3 fruit fly cellular contexts compared by ENCODE assay signal in the genomic region with DNA sequence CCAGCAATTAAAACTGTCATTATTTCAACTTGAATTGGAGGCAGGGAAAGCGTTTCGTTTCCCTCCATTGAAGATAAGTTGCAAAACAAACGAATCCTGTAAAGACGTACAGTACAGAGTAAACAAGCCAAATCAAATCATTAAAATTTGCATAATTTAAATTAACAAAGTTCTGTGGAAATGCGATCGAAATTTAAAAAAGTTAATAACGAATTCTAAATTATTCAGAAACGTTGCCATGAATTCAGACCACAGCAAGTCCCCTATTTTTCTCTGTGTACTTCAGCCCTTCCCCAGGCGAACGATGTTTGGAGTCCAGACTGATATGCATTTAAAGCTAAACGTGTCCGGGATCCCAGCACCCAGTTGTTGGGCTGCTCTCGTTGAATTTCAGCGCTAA.
A peak's percentile ranks its signal among the peaks of the same experiment; 100 is the strongest.
TF ChIP-seq lines count a peak whose summit lies in the region.

No protein-coding gene starts in this region.

TF ChIP-seq in whole organism, prepupa, 60 proteins besides CTCF, POLR2A, EP300 and RAD21 (continues in another document):
- TF ChIP-seq Eip78C (GFP tag; lab: Kevin White, UChicago) (peak; percentile 78), cyc (GFP tag; optimal IDR thresholded peaks at IDR 0.05; lab: Kevin White, UChicago) (peak; percentile 34), CG10669 (GFP tag; optimal IDR thresholded peaks at IDR 0.05; lab: Kevin White, UChicago) (peak; percentile 19), net (GFP tag; optimal IDR thresholded peaks at IDR 0.05; lab: Kevin White, UChicago) (peak; percentile 6), svp (GFP tag; lab: Kevin White, UChicago) (peak; percentile 84), CG3032 (tag; optimal IDR thresholded peaks at IDR 0.05; lab: Kevin White, UChicago) (no peak), Hr39 (GFP tag; optimal IDR thresholded peaks at IDR 0.05; lab: Kevin White, UChicago) (peak; percentile 50), Gug (GFP tag; IDR thresholded peaks at IDR 0.05; lab: Robert Waterston, UW) (no peak), pdm3 (GFP tag; optimal IDR thresholded peaks at IDR 0.05; lab: Kevin White, UChicago) (peak; percentile 6), Eip75B (GFP tag; optimal IDR thresholded peaks at IDR 0.05; lab: Kevin White, UChicago) (peak; percentile 28), achi (GFP tag; optimal IDR thresholded peaks at IDR 0.05; lab: Kevin White, UChicago) (peak; percentile 15), Ets21C (GFP tag; optimal IDR thresholded peaks at IDR 0.05; lab: Kevin White, UChicago) (peak; percentile 5), dac (GFP tag; optimal IDR thresholded peaks at IDR 0.05; lab: Kevin White, UChicago) (no peak), CG31627 (GFP tag; optimal IDR thresholded peaks at IDR 0.05; lab: Kevin White, UChicago) (peak; percentile 56), OdsH (GFP tag; optimal IDR thresholded peaks at IDR 0.05; lab: Kevin White, UChicago) (peak; percentile 34), Met (GFP tag; optimal IDR thresholded peaks at IDR 0.05; lab: Kevin White, UChicago) (peak; percentile 49), CG4318 (GFP tag; optimal IDR thresholded peaks at IDR 0.05; lab: Kevin White, UChicago) (no peak), Eip93F (GFP tag; optimal IDR thresholded peaks at IDR 0.05; lab: Kevin White, UChicago) (no peak), lz (GFP tag; optimal IDR thresholded peaks at IDR 0.05; lab: Kevin White, UChicago) (peak; percentile 31), esn (GFP tag; optimal IDR thresholded peaks at IDR 0.05; lab: Kevin White, UChicago) (peak; percentile 66), Ets96B (tag; optimal IDR thresholded peaks at IDR 0.05; lab: Kevin White, UChicago) (peak; percentile 15), CG16779 (tag; optimal IDR thresholded peaks at IDR 0.05; lab: Kevin White, UChicago) (no peak), CG6792 (GFP tag; optimal IDR thresholded peaks at IDR 0.05; lab: Kevin White, UChicago) (peak; percentile 19), CG6808 (GFP tag; optimal IDR thresholded peaks at IDR 0.05; lab: Kevin White, UChicago) (no peak), fd59A (GFP tag; optimal IDR thresholded peaks at IDR 0.05; lab: Kevin White, UChicago) (no peak), spab (GFP tag; optimal IDR thresholded peaks at IDR 0.05; lab: Kevin White, UChicago) (no peak), CG9139 (GFP tag; optimal IDR thresholded peaks at IDR 0.05; lab: Kevin White, UChicago) (no peak), CG34406 (GFP tag; optimal IDR thresholded peaks at IDR 0.05; lab: Kevin White, UChicago) (peak; percentile 15), Smox (GFP tag; optimal IDR thresholded peaks at IDR 0.05; lab: Kevin White, UChicago) (peak; percentile 33), topi (GFP tag; optimal IDR thresholded peaks at IDR 0.05; lab: Kevin White, UChicago) (peak; percentile 44)

TF ChIP-seq in whole organism, pupa, 21 proteins besides CTCF, POLR2A, EP300 and RAD21:
- TF ChIP-seq CG13204 (GFP tag; optimal IDR thresholded peaks at IDR 0.05; lab: Kevin White, UChicago) (no peak), Snoo (tag; optimal IDR thresholded peaks at IDR 0.05; lab: Kevin White, UChicago) (no peak), CG32121 (GFP tag; IDR thresholded peaks at IDR 0.05; lab: Robert Waterston, UW) (no peak), CG8301 (tag; optimal IDR thresholded peaks at IDR 0.05; lab: Kevin White, UChicago) (no peak), CG17806 (tag; optimal IDR thresholded peaks at IDR 0.05; lab: Kevin White, UChicago) (peak; percentile 27), CG4496 (GFP tag; IDR thresholded peaks at IDR 0.05; lab: Robert Waterston, UW) (no peak), CG34367 (tag; optimal IDR thresholded peaks at IDR 0.05; lab: Kevin White, UChicago) (no peak), fd96Ca (GFP tag; IDR thresholded peaks at IDR 0.05; lab: Robert Waterston, UW) (no peak), CG9948 (tag; optimal IDR thresholded peaks at IDR 0.05; lab: Kevin White, UChicago) (peak; percentile 2), Pif1A (GFP tag; optimal IDR thresholded peaks at IDR 0.05; lab: Kevin White, UChicago) (peak; percentile 19), Ets98B (GFP tag; IDR thresholded peaks at IDR 0.05; lab: Robert Waterston, UW) (no peak), CG12605 (GFP tag; IDR thresholded peaks at IDR 0.05; lab: Robert Waterston, UW) (no peak), CG8159 (tag; optimal IDR thresholded peaks at IDR 0.05; lab: Kevin White, UChicago) (peak; percentile 25), CG15710 (tag; optimal IDR thresholded peaks at IDR 0.05; lab: Kevin White, UChicago) (peak; percentile 11), D1 (tag; optimal IDR thresholded peaks at IDR 0.05; lab: Kevin White, UChicago) (no peak)
TF ChIP-seq in whole organism, pupa: peak in this region for 5.

TF ChIP-seq in whole organism, wandering third instar larva, 38 proteins besides CTCF, POLR2A, EP300 and RAD21:
- TF ChIP-seq fru (GFP tag; optimal IDR thresholded peaks at IDR 0.05; lab: Kevin White, UChicago) (peak; percentile 51), dmrt93B (GFP tag; optimal IDR thresholded peaks at IDR 0.05; lab: Kevin White, UChicago) (no peak), Abd-B (GFP tag; optimal IDR thresholded peaks at IDR 0.05; lab: Kevin White, UChicago) (no peak), rgr (GFP tag; optimal IDR thresholded peaks at IDR 0.05; lab: Kevin White, UChicago) (peak; percentile 24), N (GFP tag; optimal IDR thresholded peaks at IDR 0.05; lab: Kevin White, UChicago) (no peak), Rel (GFP tag; optimal IDR thresholded peaks at IDR 0.05; lab: Kevin White, UChicago) (no peak), Rel (tag; optimal IDR thresholded peaks at IDR 0.05; lab: Kevin White, UChicago) (no peak), CrebA (GFP tag; optimal IDR thresholded peaks at IDR 0.05; lab: Kevin White, UChicago; ENCODE audit: borderline replicate concordance) (no peak), brk (GFP tag; optimal IDR thresholded peaks at IDR 0.05; lab: Kevin White, UChicago) (no peak), Myc (optimal IDR thresholded peaks at IDR 0.05; lab: Kevin White, UChicago) (no peak), foxo (GFP tag; optimal IDR thresholded peaks at IDR 0.05; lab: Kevin White, UChicago) (peak in 1 of 2 experiments; percentile 38), h (GFP tag; optimal IDR thresholded peaks at IDR 0.05; lab: Kevin White, UChicago) (peak; percentile 16), CG9705 (GFP tag; optimal IDR thresholded peaks at IDR 0.05; lab: Kevin White, UChicago) (no peak), sv (GFP tag; optimal IDR thresholded peaks at IDR 0.05; lab: Kevin White, UChicago) (no peak), Mio (GFP tag; optimal IDR thresholded peaks at IDR 0.05; lab: Kevin White, UChicago) (no peak), Hr83 (GFP tag; optimal IDR thresholded peaks at IDR 0.05; lab: Kevin White, UChicago; ENCODE audit: poor library complexity, severe bottlenecking) (no peak), OdsH (GFP tag; optimal IDR thresholded peaks at IDR 0.05; lab: Kevin White, UChicago) (no peak), Jra (GFP tag; optimal IDR thresholded peaks at IDR 0.05; lab: Kevin White, UChicago) (no peak), psq (GFP tag; optimal IDR thresholded peaks at IDR 0.05; lab: Kevin White, UChicago) (no peak), usp (GFP tag; optimal IDR thresholded peaks at IDR 0.05; lab: Kevin White, UChicago) (no peak), Dif (GFP tag; optimal IDR thresholded peaks at IDR 0.05; lab: Kevin White, UChicago; ENCODE audit: partially characterized antibody) (no peak), dl (GFP tag; optimal IDR thresholded peaks at IDR 0.05; lab: Kevin White, UChicago; ENCODE audit: insufficient read depth in 1 of 2, partially characterized antibody in 2 of 2) (no peak), tai (GFP tag; optimal IDR thresholded peaks at IDR 0.05; lab: Kevin White, UChicago) (no peak), HLH106 (tag; optimal IDR thresholded peaks at IDR 0.05; lab: Kevin White, UChicago) (no peak), br (GFP tag; optimal IDR thresholded peaks at IDR 0.05; lab: Kevin White, UChicago) (no peak), pan (optimal IDR thresholded peaks at IDR 0.05; lab: Kevin White, UChicago) (no peak), Dfd (GFP tag; optimal IDR thresholded peaks at IDR 0.05; lab: Kevin White, UChicago) (no peak), dsf (GFP tag; optimal IDR thresholded peaks at IDR 0.05; lab: Kevin White, UChicago; ENCODE audit: borderline replicate concordance) (no peak), ey (GFP tag; optimal IDR thresholded peaks at IDR 0.05; lab: Kevin White, UChicago) (peak; percentile 17), GATAd (GFP tag; optimal IDR thresholded peaks at IDR 0.05; lab: Kevin White, UChicago) (no peak), Hnf4 (GFP tag; optimal IDR thresholded peaks at IDR 0.05; lab: Kevin White, UChicago) (no peak)

Comparison
In these comparisons a context has a peak if more than half of its experiments do, and no peak if none do; other contexts are left out.
1. Of the 1 proteins assayed by ChIP-seq in both whole organism, prepupa and whole organism, wandering third instar larva: peak only in whole organism, prepupa: OdsH; only in whole organism, wandering third instar larva: none; in both: none; in neither: 0.